Worm (Caenorhabditis elegans): ENCODE measurements around the gene M01B2.8.

The M01B2.8 gene

ce11 chrV:15290995-15291394 is 31.0 kb downstream of the M01B2.8 start, which contains the start of gene cyp-34A2:
Gene cyp-34A2, minus strand, starts transcription at chrV:15291095.
- TF ChIP-seq aly-1 (tag; optimal IDR thresholded peaks at IDR 0.05) (no peak), tra-4 (tag; optimal IDR thresholded peaks at IDR 0.05) (no peak), ets-7 (tag; optimal IDR thresholded peaks at IDR 0.05) (no peak), hmbx-1 (tag; optimal IDR thresholded peaks at IDR 0.05) (no peak), scrt-1 (GFP tag; IDR thresholded peaks at IDR 0.05) (no peak), ama-1 (optimal IDR thresholded peaks at IDR 0.05) (no peak), pes-1 (GFP tag; IDR thresholded peaks at IDR 0.05) (no peak), B0310.2 (tag; optimal IDR thresholded peaks at IDR 0.05) (no peak), tbx-37 (GFP tag; conservative IDR thresholded peaks at IDR 0.05) (no peak), ceh-13 (GFP tag; optimal IDR thresholded peaks at IDR 0.05) (no peak), ceh-36 (tag; optimal IDR thresholded peaks at IDR 0.05) (no peak), F13C5.2 (tag; optimal IDR thresholded peaks at IDR 0.05) (no peak), flt-1 (GFP tag; IDR thresholded peaks at IDR 0.05) (no peak)

ce11 chrV:15293865-15294264 is 33.9 kb downstream of the M01B2.8 start, which contains the start of gene str-96:
Gene str-96, minus strand, starts transcription at chrV:15293965.
- no peak for TF ChIP-seq pes-1 (GFP tag; IDR thresholded peaks at IDR 0.05)
- TF ChIP-seq hmg-4 (GFP tag; optimal IDR thresholded peaks at IDR 0.05), result no peak
- TF ChIP-seq hnd-1 (tag; optimal IDR thresholded peaks at IDR 0.05), result no peak
- no peak for TF ChIP-seq scrt-1 (GFP tag; IDR thresholded peaks at IDR 0.05)
- TF ChIP-seq aly-1 (tag; optimal IDR thresholded peaks at IDR 0.05), result no peak
- TF ChIP-seq flt-1 (GFP tag; IDR thresholded peaks at IDR 0.05), result no peak
- no peak for TF ChIP-seq F13C5.2 (tag; optimal IDR thresholded peaks at IDR 0.05)
- no peak for TF ChIP-seq tra-4 (tag; optimal IDR thresholded peaks at IDR 0.05)
- TF ChIP-seq tbx-37 (GFP tag; conservative IDR thresholded peaks at IDR 0.05), result no peak
- no peak for TF ChIP-seq B0310.2 (tag; optimal IDR thresholded peaks at IDR 0.05)
- TF ChIP-seq ets-7 (tag; optimal IDR thresholded peaks at IDR 0.05), result no peak
- no peak for TF ChIP-seq ceh-13 (GFP tag; optimal IDR thresholded peaks at IDR 0.05)

ce11 chrV:15295436-15295835 is 35.4 kb downstream of the M01B2.8 start:
- TF ChIP-seq pes-1 (GFP tag; IDR thresholded peaks at IDR 0.05) (peak; percentile 54; the same call in 1 of the 2 replicates), flt-1 (GFP tag; IDR thresholded peaks at IDR 0.05) (peak; percentile 15; the same call in 1 of the 2 replicates)

ce11 chrV:15298597-15298996 is 38.6 kb downstream of the M01B2.8 start, which contains the start of gene cpr-3:
Gene cpr-3, minus strand, starts transcription at chrV:15298700.
- no peak for TF ChIP-seq F13C5.2 (tag; optimal IDR thresholded peaks at IDR 0.05)
- no peak for TF ChIP-seq ets-7 (tag; optimal IDR thresholded peaks at IDR 0.05)
- no peak for TF ChIP-seq flt-1 (GFP tag; IDR thresholded peaks at IDR 0.05)
- no peak for TF ChIP-seq tbx-37 (GFP tag; conservative IDR thresholded peaks at IDR 0.05)
- no peak for TF ChIP-seq ama-1 (optimal IDR thresholded peaks at IDR 0.05)
- TF ChIP-seq ceh-13 (GFP tag; optimal IDR thresholded peaks at IDR 0.05), result no peak
- TF ChIP-seq scrt-1 (GFP tag; IDR thresholded peaks at IDR 0.05), result no peak
- TF ChIP-seq tbx-11 (GFP tag; IDR thresholded peaks at IDR 0.05), result no peak

- no peak for TF ChIP-seq tbx-37 (GFP tag; conservative IDR thresholded peaks at IDR 0.05)
Observed at ce11 chrV:15303625-15304024, 43.6 kb downstream of the M01B2.8 start, which contains the start of gene srx-48. Gene srx-48, minus strand, starts transcription at chrV:15303725.

- TF ChIP-seq flt-1 (GFP tag; IDR thresholded peaks at IDR 0.05) (no peak), hmbx-1 (tag; optimal IDR thresholded peaks at IDR 0.05) (no peak), hmg-4 (GFP tag; optimal IDR thresholded peaks at IDR 0.05) (no peak), scrt-1 (GFP tag; IDR thresholded peaks at IDR 0.05) (no peak), B0310.2 (tag; optimal IDR thresholded peaks at IDR 0.05) (no peak), ets-7 (tag; optimal IDR thresholded peaks at IDR 0.05) (no peak), ama-1 (optimal IDR thresholded peaks at IDR 0.05) (no peak), tbx-11 (GFP tag; IDR thresholded peaks at IDR 0.05) (no peak), hnd-1 (tag; optimal IDR thresholded peaks at IDR 0.05) (no peak), tbx-37 (GFP tag; conservative IDR thresholded peaks at IDR 0.05) (no peak), F13C5.2 (tag; optimal IDR thresholded peaks at IDR 0.05) (no peak), aly-1 (tag; optimal IDR thresholded peaks at IDR 0.05) (no peak), ceh-13 (GFP tag; optimal IDR thresholded peaks at IDR 0.05) (no peak), pes-1 (GFP tag; IDR thresholded peaks at IDR 0.05) (no peak), sea-1 (GFP tag; conservative IDR thresholded peaks at IDR 0.05) (no peak), tra-4 (tag; optimal IDR thresholded peaks at IDR 0.05) (no peak), ceh-36 (tag; optimal IDR thresholded peaks at IDR 0.05) (no peak)
Observed at ce11 chrV:15305502-15305901, 45.5 kb downstream of the M01B2.8 start, which contains the start of gene T26H8.5. Gene T26H8.5, minus strand, starts transcription at chrV:15305602.

ce11 chrV:15306745-15307144 is 46.7 kb downstream of the M01B2.8 start, which contains the start of gene T26H8.4:
Gene T26H8.4, minus strand, starts transcription at chrV:15306845.
- TF ChIP-seq tbx-37 (GFP tag; conservative IDR thresholded peaks at IDR 0.05), result no peak
- TF ChIP-seq F13C5.2 (tag; optimal IDR thresholded peaks at IDR 0.05), result no peak
- no peak for TF ChIP-seq ets-7 (tag; optimal IDR thresholded peaks at IDR 0.05)
- no peak for TF ChIP-seq pes-1 (GFP tag; IDR thresholded peaks at IDR 0.05)
- TF ChIP-seq hnd-1 (tag; optimal IDR thresholded peaks at IDR 0.05), result no peak
- no peak for TF ChIP-seq hmg-4 (GFP tag; optimal IDR thresholded peaks at IDR 0.05)
- no peak for TF ChIP-seq sea-1 (GFP tag; conservative IDR thresholded peaks at IDR 0.05)
- no peak for TF ChIP-seq ceh-36 (tag; optimal IDR thresholded peaks at IDR 0.05)

- TF ChIP-seq tbx-37 (GFP tag; conservative IDR thresholded peaks at IDR 0.05) (no peak), hmg-4 (GFP tag; optimal IDR thresholded peaks at IDR 0.05) (no peak), hmbx-1 (tag; optimal IDR thresholded peaks at IDR 0.05) (no peak), flt-1 (GFP tag; IDR thresholded peaks at IDR 0.05) (no peak)
Observed at ce11 chrV:15309011-15309410, 49.0 kb downstream of the M01B2.8 start, which contains the start of gene srz-10. Gene srz-10, minus strand, starts transcription at chrV:15309098.

Data from whole organism, early embryonic.